Fruit fly (Drosophila melanogaster) whole organism, wandering third instar larva: ENCODE results near the gene CG33688.

Source experiments
- Abd-B ChIP-seq: fragments of >200 bp; optimal IDR thresholded peaks from 2 replicates; lab custom pipeline; 2017; ENCODE audit warnings: missing biosample characterization, missing genetic modification characterization
- CG32264 ChIP-seq: fragments of 200-800 bp; sonication (Bioruptor generic); optimal IDR thresholded peaks from 2 replicates; lab custom pipeline; 2016; ENCODE audit warnings: missing biosample characterization, missing genetic modification characterization
- CG9705 ChIP-seq: fragments of 200-800 bp; sonication (Bioruptor generic); optimal IDR thresholded peaks from 2 replicates; lab custom pipeline; 2018; ENCODE audit warnings: missing biosample characterization, mild to moderate bottlenecking, missing genetic modification characterization
- CrebA ChIP-seq: fragments of 200-800 bp; sonication (Bioruptor generic); optimal IDR thresholded peaks from 2 replicates; lab custom pipeline; 2016; ENCODE audit warnings: missing biosample characterization, mild to moderate bottlenecking, missing genetic modification characterization, borderline replicate concordance
- Dfd ChIP-seq: fragments of >200 bp; optimal IDR thresholded peaks from 2 replicates; lab custom pipeline; 2017; ENCODE audit warnings: missing biosample characterization, missing genetic modification characterization
- Dif ChIP-seq: fragments of 200-275, 200-300 bp; sonication (Bioruptor generic); optimal IDR thresholded peaks from 2 replicates; lab custom pipeline; 2018; ENCODE audit warnings: missing biosample characterization, missing genetic modification characterization; ENCODE audit not compliant: partially characterized antibody
- HLH106 ChIP-seq: fragments of 200-800 bp; optimal IDR thresholded peaks from 3 replicates; lab custom pipeline; 2019; ENCODE audit warnings: missing biosample characterization, mild to moderate bottlenecking, missing genetic modification characterization, moderate library complexity
- Hnf4 ChIP-seq: fragments of 200-800 bp; sonication (Bioruptor generic); optimal IDR thresholded peaks from 2 replicates; lab custom pipeline; 2016; ENCODE audit warnings: missing biosample characterization, mild to moderate bottlenecking, missing genetic modification characterization
- Hr78 ChIP-seq: fragments of >200 bp; optimal IDR thresholded peaks from 2 replicates; lab custom pipeline; 2017; ENCODE audit warnings: missing biosample characterization, missing genetic modification characterization
- Hr83 ChIP-seq: fragments of 200-300 bp; sonication (Bioruptor generic); optimal IDR thresholded peaks from 2 replicates; lab custom pipeline; 2016; ENCODE audit warnings: missing biosample characterization, mild to moderate bottlenecking, missing genetic modification characterization, moderate library complexity; ENCODE audit not compliant: poor library complexity, severe bottlenecking
- Jra ChIP-seq: sonication (Bioruptor generic); optimal IDR thresholded peaks from 2 replicates; lab custom pipeline; 2016; ENCODE audit warnings: missing biosample characterization, missing genetic modification characterization
- Mio ChIP-seq: sonication (Bioruptor generic); optimal IDR thresholded peaks from 2 replicates; lab custom pipeline; 2016; ENCODE audit warnings: missing biosample characterization, missing genetic modification characterization
- N ChIP-seq: fragments of >200 bp; optimal IDR thresholded peaks from 2 replicates; lab custom pipeline; 2018; ENCODE audit warnings: missing biosample characterization, missing external identifiers, missing genetic modification characterization
- OdsH ChIP-seq: fragments of 200-800 bp; sonication (Bioruptor generic); optimal IDR thresholded peaks from 2 replicates; lab custom pipeline; 2016; ENCODE audit warnings: missing biosample characterization, mild to moderate bottlenecking, missing genetic modification characterization
- Rel ChIP-seq, 2 experiments: fragments of 200-800 bp; sonication (Bioruptor generic) in 1 of 2; optimal IDR thresholded peaks; 2 replicates in 1 of 2; 3 replicates in 1 of 2; lab custom pipeline; 2016 to 2019; ENCODE audit warnings: mild to moderate bottlenecking in 2 of 2, missing biosample characterization in 2 of 2, missing genetic modification characterization in 2 of 2, moderate library complexity in 1 of 2
- Sp1 ChIP-seq: fragments of 200-800 bp; sonication (Bioruptor generic); optimal IDR thresholded peaks from 3 replicates; lab custom pipeline; 2019; ENCODE audit warnings: missing biosample characterization, mild to moderate bottlenecking, missing genetic modification characterization, moderate library complexity
- Vsx2 ChIP-seq: fragments of 200-300, 225-300 bp; sonication (Bioruptor generic); optimal IDR thresholded peaks from 2 replicates; lab custom pipeline; 2018; ENCODE audit warnings: missing biosample characterization, missing genetic modification characterization; ENCODE audit not compliant: partially characterized antibody
- br ChIP-seq: fragments of 200-800 bp; sonication (Bioruptor generic); optimal IDR thresholded peaks from 2 replicates; lab custom pipeline; 2016; ENCODE audit warnings: missing biosample characterization, missing genetic modification characterization
- brk ChIP-seq: fragments of 200-800 bp; sonication (Bioruptor generic); optimal IDR thresholded peaks from 2 replicates; lab custom pipeline; 2016; ENCODE audit warnings: missing biosample characterization, mild to moderate bottlenecking, missing genetic modification characterization
- dmrt93B ChIP-seq: fragments of 200-800 bp; sonication (Bioruptor generic); optimal IDR thresholded peaks from 2 replicates; lab custom pipeline; 2018; ENCODE audit warnings: missing biosample characterization, mild to moderate bottlenecking, missing genetic modification characterization
- dsf ChIP-seq: sonication (Bioruptor generic); optimal IDR thresholded peaks from 2 replicates; lab custom pipeline; 2016; ENCODE audit warnings: missing biosample characterization, missing genetic modification characterization, borderline replicate concordance
- ey ChIP-seq: fragments of 200-800 bp; sonication (Bioruptor generic); optimal IDR thresholded peaks from 2 replicates; lab custom pipeline; 2016; ENCODE audit warnings: missing biosample characterization, missing genetic modification characterization
- foxo ChIP-seq, 2 experiments: fragments of 200-800 bp; sonication (Bioruptor generic); optimal IDR thresholded peaks; 2 replicates in 1 of 2; 3 replicates in 1 of 2; lab custom pipeline; 2016 to 2017; ENCODE audit warnings: missing biosample characterization in 2 of 2, missing genetic modification characterization in 2 of 2
- fru ChIP-seq: fragments of 200-800 bp; sonication (Bioruptor generic); optimal IDR thresholded peaks from 3 replicates; lab custom pipeline; 2016; ENCODE audit warnings: missing biosample characterization, mild to moderate bottlenecking, missing genetic modification characterization
- h ChIP-seq: fragments of 200-800 bp; sonication (Bioruptor generic); optimal IDR thresholded peaks from 3 replicates; lab custom pipeline; 2016; ENCODE audit warnings: missing biosample characterization, mild to moderate bottlenecking, missing genetic modification characterization
- jim ChIP-seq: fragments of 175-275, 200-325 bp; sonication (Bioruptor generic); optimal IDR thresholded peaks from 2 replicates; lab custom pipeline; 2016; ENCODE audit warnings: missing biosample characterization, mild to moderate bottlenecking, missing genetic modification characterization
- lola ChIP-seq: fragments of >200 bp; optimal IDR thresholded peaks from 2 replicates; lab custom pipeline; 2017; ENCODE audit warnings: missing biosample characterization, missing genetic modification characterization
- pan ChIP-seq: fragments of >200 bp; optimal IDR thresholded peaks from 2 replicates; lab custom pipeline; 2017
- psq ChIP-seq: fragments of 200-800 bp; sonication (Bioruptor generic); optimal IDR thresholded peaks from 3 replicates; lab custom pipeline; 2017; ENCODE audit warnings: missing biosample characterization, mild to moderate bottlenecking, missing genetic modification characterization, moderate library complexity
- rgr ChIP-seq: fragments of 200-800 bp; sonication (Bioruptor generic); optimal IDR thresholded peaks from 3 replicates; lab custom pipeline; 2016; ENCODE audit warnings: missing biosample characterization, mild to moderate bottlenecking, missing genetic modification characterization
- sage ChIP-seq: fragments of 200-800 bp; sonication (Bioruptor generic); optimal IDR thresholded peaks from 2 replicates; lab custom pipeline; 2016; ENCODE audit warnings: missing biosample characterization, mild to moderate bottlenecking, missing genetic modification characterization
- sv ChIP-seq: fragments of 200-800 bp; sonication (Bioruptor generic); optimal IDR thresholded peaks from 3 replicates; lab custom pipeline; 2016; ENCODE audit warnings: missing biosample characterization, missing genetic modification characterization
- usp ChIP-seq: fragments of >200 bp; optimal IDR thresholded peaks from 2 replicates; lab custom pipeline; 2017; ENCODE audit warnings: missing biosample characterization, missing genetic modification characterization
- woc ChIP-seq: sonication (Bioruptor generic); optimal IDR thresholded peaks from 2 replicates; lab custom pipeline; 2016; ENCODE audit warnings: missing biosample characterization, mild to moderate bottlenecking, missing genetic modification characterization

The CG33688 gene

DNA sequence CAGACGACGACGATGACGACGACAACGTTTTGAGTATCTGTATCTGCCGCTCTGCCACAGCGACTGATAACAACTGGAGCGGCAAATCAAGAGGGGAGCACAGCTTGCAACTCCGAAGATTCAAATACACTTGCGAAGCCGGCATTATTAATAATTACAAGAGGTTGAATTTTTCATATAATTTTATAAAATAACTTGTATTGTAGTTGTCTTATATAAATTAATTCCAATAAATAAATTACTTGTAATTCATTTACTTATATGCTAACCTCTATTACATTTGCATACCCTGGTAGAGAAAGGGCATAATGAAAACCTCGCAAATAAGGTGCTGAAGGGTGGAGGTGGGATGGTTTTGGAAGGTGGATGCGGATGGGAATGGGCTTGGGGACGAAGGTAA is 5.1 kb downstream of the CG33688 start:
- TF ChIP-seq psq (GFP tag; lab: Kevin White, UChicago) (peak; percentile 64), Sp1 (peak; percentile 71), foxo (GFP tag; optimal IDR thresholded peaks at IDR 0.05; lab: Kevin White, UChicago) (peak in 1 of 2 experiments; percentile 63), Jra (no peak), rgr (GFP tag; lab: Kevin White, UChicago) (peak; percentile 58), Hr78 (GFP tag; lab: Kevin White, UChicago) (no peak), h (peak; percentile 58), sv (GFP tag; lab: Kevin White, UChicago) (no peak), usp (no peak), sage (GFP tag; lab: Kevin White, UChicago) (peak; percentile 18), CG32264 (GFP tag; lab: Kevin White, UChicago) (no peak), dmrt93B (GFP tag; lab: Kevin White, UChicago) (peak; percentile 11), Mio (no peak), HLH106 (tag; lab: Kevin White, UChicago) (peak; percentile 73), Abd-B (GFP tag; lab: Kevin White, UChicago) (no peak), br (GFP tag; lab: Kevin White, UChicago) (no peak), OdsH (GFP tag; lab: Kevin White, UChicago) (peak; percentile 67), woc (peak; percentile 17), fru (GFP tag; lab: Kevin White, UChicago) (peak; percentile 59), brk (GFP tag; lab: Kevin White, UChicago) (peak; percentile 53), ey (GFP tag; lab: Kevin White, UChicago) (peak; percentile 38), N (GFP tag; lab: Kevin White, UChicago) (no peak)

DNA sequence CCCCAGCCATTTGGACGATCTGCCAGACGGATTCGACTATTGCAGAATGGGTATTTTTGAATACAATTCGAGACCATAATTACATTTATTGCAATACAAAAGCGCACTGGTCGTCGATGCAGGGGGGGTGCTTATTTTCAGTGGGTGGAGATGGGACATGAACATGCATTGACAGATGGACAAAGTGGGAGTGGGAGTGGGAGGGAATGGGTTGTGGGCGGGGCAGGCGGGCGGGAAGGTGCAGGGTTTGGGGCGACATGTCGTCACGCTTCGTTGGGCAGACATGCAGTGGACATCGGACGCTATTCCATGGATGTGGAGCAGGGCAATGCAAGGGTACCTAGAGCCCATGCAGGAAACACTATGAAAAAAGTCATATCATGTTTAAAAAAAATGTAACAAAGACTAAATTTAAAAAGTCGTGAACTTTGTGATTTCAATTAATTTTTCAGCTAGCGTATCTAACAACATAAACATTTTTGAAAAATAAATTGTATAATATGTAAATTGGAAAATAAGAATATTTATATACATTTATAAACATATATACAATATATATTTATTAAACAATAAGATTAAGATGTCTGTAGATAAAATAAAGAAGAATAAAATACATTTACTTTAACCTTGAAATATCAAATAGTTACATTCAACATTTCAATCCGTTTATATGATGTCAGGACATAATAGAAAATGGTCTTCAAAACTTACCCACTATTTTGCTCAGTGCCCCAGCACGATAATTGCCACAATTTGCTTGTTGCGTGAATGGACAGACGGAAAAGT is 9.2 kb downstream of the CG33688 start:
- TF ChIP-seq foxo (GFP tag; optimal IDR thresholded peaks at IDR 0.05; lab: Kevin White, UChicago) (no peak), Abd-B (GFP tag; lab: Kevin White, UChicago) (no peak), sv (GFP tag; lab: Kevin White, UChicago) (no peak), Vsx2 (GFP tag; lab: Kevin White, UChicago) (no peak), Hr78 (GFP tag; lab: Kevin White, UChicago) (no peak), Hnf4 (GFP tag; lab: Kevin White, UChicago) (no peak), psq (GFP tag; lab: Kevin White, UChicago) (no peak), Dif (GFP tag; lab: Kevin White, UChicago) (no peak)

DNA sequence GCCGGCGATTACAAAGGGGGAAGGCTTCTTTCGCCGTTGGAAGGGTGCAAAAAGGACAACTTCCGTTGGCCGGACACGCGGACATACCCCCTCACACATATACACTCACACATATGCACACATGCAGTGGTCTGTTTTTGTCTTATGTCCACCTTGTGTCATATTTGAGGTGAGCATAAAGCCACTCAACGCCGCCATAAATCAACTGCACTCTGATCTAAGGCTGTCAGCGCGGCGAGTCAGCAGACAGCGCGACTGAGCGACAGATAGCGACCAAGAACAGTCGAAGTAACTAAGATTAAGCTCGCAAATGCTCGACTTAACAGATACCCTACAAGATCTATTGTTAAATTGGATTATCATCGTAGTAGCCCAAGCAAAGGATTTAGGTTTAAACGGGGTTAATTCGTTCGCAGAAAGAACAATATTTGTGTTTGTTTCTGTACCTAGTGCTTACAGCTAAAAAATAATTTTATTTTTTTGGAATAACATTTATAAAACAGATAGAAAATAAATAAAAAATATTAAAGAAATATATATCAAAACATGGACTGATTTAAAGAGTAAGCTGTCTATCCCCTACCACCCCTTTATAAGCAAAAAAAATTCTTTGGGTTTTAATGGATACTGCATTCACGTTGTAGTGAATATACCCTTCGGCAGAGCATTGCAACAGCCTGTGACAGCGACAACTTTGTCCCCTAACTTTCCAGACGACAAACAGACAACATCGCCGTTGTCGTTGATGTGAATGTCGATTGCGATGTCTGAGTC is 10.0 kb downstream of the CG33688 start:
- TF ChIP-seq dmrt93B (GFP tag; lab: Kevin White, UChicago) (peak; percentile 16), woc (peak; percentile 36), foxo (GFP tag; optimal IDR thresholded peaks at IDR 0.05; lab: Kevin White, UChicago) (peak in 1 of 2 experiments; percentile 38), rgr (GFP tag; lab: Kevin White, UChicago) (no peak)

DNA sequence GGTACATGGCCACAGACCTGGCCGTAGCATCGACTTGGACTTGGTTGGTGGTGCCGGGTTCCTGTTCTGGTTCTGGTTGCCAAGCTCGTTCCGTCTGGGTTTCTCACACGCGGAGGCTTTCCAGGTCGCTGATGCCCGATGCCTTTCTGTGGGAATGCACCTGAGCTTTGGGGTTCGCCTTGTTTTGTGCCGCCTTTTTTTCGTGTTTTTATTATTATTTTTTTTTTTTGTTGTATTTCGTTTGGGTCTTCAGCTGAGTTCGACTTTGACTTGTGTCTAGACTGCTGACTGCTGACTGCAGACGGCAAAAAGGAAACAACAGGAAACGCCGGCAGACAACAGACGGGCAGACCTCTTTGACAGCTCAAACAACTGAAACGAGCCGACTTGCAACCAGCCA is 10.6 kb downstream of the CG33688 start:
- TF ChIP-seq Hr83 (GFP tag; lab: Kevin White, UChicago) (no peak), br (GFP tag; lab: Kevin White, UChicago) (peak; percentile 12)

- peak; percentile 27 for TF ChIP-seq dmrt93B (GFP tag; lab: Kevin White, UChicago)
- no peak for TF ChIP-seq Mio
- no peak for TF ChIP-seq Hnf4 (GFP tag; lab: Kevin White, UChicago)
- no peak for TF ChIP-seq Abd-B (GFP tag; lab: Kevin White, UChicago)
- no peak for TF ChIP-seq dsf
- TF ChIP-seq h = no peak
- TF ChIP-seq pan (lab: Kevin White, UChicago) = no peak
- no peak for TF ChIP-seq Dfd (GFP tag; lab: Kevin White, UChicago)
- TF ChIP-seq Jra = no peak
- TF ChIP-seq jim (GFP tag; lab: Kevin White, UChicago) = peak; percentile 2
- peak; percentile 41 for TF ChIP-seq HLH106 (tag; lab: Kevin White, UChicago)
- TF ChIP-seq psq (GFP tag; lab: Kevin White, UChicago) = no peak
- TF ChIP-seq lola (GFP tag; lab: Kevin White, UChicago) = no peak
- no peak for TF ChIP-seq brk (GFP tag; lab: Kevin White, UChicago)
- no peak for TF ChIP-seq Rel (GFP tag; optimal IDR thresholded peaks at IDR 0.05; lab: Kevin White, UChicago)
- TF ChIP-seq Rel (tag; optimal IDR thresholded peaks at IDR 0.05; lab: Kevin White, UChicago) = no peak
- no peak for TF ChIP-seq CG9705 (GFP tag; lab: Kevin White, UChicago)
- TF ChIP-seq Vsx2 (GFP tag; lab: Kevin White, UChicago) = peak; percentile 45
- TF ChIP-seq Hr78 (GFP tag; lab: Kevin White, UChicago) = no peak
- no peak for TF ChIP-seq CG32264 (GFP tag; lab: Kevin White, UChicago)
- TF ChIP-seq CrebA = no peak
- peak; percentile 63 for TF ChIP-seq Dif (GFP tag; lab: Kevin White, UChicago)
- TF ChIP-seq OdsH (GFP tag; lab: Kevin White, UChicago) = peak; percentile 39
- peak; percentile 21 for TF ChIP-seq br (GFP tag; lab: Kevin White, UChicago)
Measured at dm6 chr3L:16211156-16211935, 12.3 kb downstream of the CG33688 start.
